Fruit fly (Drosophila melanogaster) whole organism, embryonic: ENCODE measurements around the gene CG14511.
A peak's percentile ranks its signal among the peaks of the same experiment; 100 is the strongest.

Experiments
- B-H1 ChIP-seq: fragments of 200-800 bp; sonication (Bioruptor generic); IDR thresholded peaks from 3 replicates; pipeline ENCODE4 v1.3.6; 2022; ENCODE audit warnings: missing biosample characterization, missing genetic modification characterization
- CG10565 ChIP-seq: fragments of 200-800 bp; sonication (Bioruptor generic); optimal IDR thresholded peaks from 3 replicates; lab custom pipeline; 2016; ENCODE audit warnings: missing biosample characterization, mild to moderate bottlenecking, missing genetic modification characterization
- CG12744 ChIP-seq: fragments of 200-800 bp; sonication (Bioruptor generic); optimal IDR thresholded peaks from 2 replicates; lab custom pipeline; 2016; ENCODE audit warnings: missing biosample characterization, missing genetic modification characterization
- CG13123 ChIP-seq: fragments of 200-800 bp; sonication (Bioruptor generic); optimal IDR thresholded peaks from 2 replicates; lab custom pipeline; 2016; ENCODE audit warnings: missing biosample characterization, missing genetic modification characterization
- CG15011 ChIP-seq: fragments of 200-800 bp; sonication (Bioruptor generic); optimal IDR thresholded peaks from 3 replicates; lab custom pipeline; 2018; ENCODE audit warnings: missing biosample characterization, mild to moderate bottlenecking, missing genetic modification characterization
- CG15269 ChIP-seq: fragments of 200-800 bp; sonication (Bioruptor generic); optimal IDR thresholded peaks from 2 replicates; lab custom pipeline; 2018; ENCODE audit warnings: missing biosample characterization, mild to moderate bottlenecking, missing genetic modification characterization, moderate library complexity
- CG16815 ChIP-seq: fragments of 200-800 bp; sonication (Bioruptor generic); optimal IDR thresholded peaks from 3 replicates; lab custom pipeline; 2017; ENCODE audit warnings: missing biosample characterization, mild to moderate bottlenecking, missing genetic modification characterization
- CG17359 ChIP-seq: fragments of 200-800 bp; sonication (Bioruptor generic); optimal IDR thresholded peaks from 3 replicates; lab custom pipeline; 2018; ENCODE audit warnings: missing biosample characterization, mild to moderate bottlenecking, missing genetic modification characterization, moderate library complexity
- CG2678 ChIP-seq: fragments of 200-800 bp; sonication (Bioruptor generic); optimal IDR thresholded peaks from 3 replicates; lab custom pipeline; 2019; ENCODE audit warnings: missing biosample characterization, mild to moderate bottlenecking, missing genetic modification characterization, moderate library complexity
- CG30020 ChIP-seq: fragments of 200-800 bp; optimal IDR thresholded peaks from 2 replicates; lab custom pipeline; 2019; ENCODE audit warnings: missing biosample characterization, mild to moderate bottlenecking, missing genetic modification characterization, moderate library complexity
- CG31441 ChIP-seq: fragments of 200-800 bp; sonication (Bioruptor generic); IDR thresholded peaks from 2 replicates; pipeline ENCODE4 v1.3.6; 2022; ENCODE audit warnings: missing biosample characterization, missing genetic modification characterization
- CG3281 ChIP-seq: fragments of 200-800 bp; sonication (Bioruptor generic); optimal IDR thresholded peaks from 3 replicates; lab custom pipeline; 2017; ENCODE audit warnings: missing biosample characterization, mild to moderate bottlenecking, missing genetic modification characterization
- CG3407 ChIP-seq: fragments of 200-800 bp; sonication (Bioruptor generic); optimal IDR thresholded peaks from 2 replicates; lab custom pipeline; 2018; ENCODE audit warnings: missing biosample characterization, mild to moderate bottlenecking, missing genetic modification characterization
- CG3847 ChIP-seq: fragments of 200-800 bp; sonication (Bioruptor generic); IDR thresholded peaks from 2 replicates; pipeline ENCODE4 v1.3.6; 2022; ENCODE audit warnings: missing biosample characterization, missing genetic modification characterization
- CG3995 ChIP-seq: fragments of 200-800 bp; sonication (Bioruptor generic); optimal IDR thresholded peaks from 3 replicates; lab custom pipeline; 2016; ENCODE audit warnings: missing biosample characterization, missing genetic modification characterization
- CG4424 ChIP-seq: fragments of 200-800 bp; sonication (Bioruptor generic); optimal IDR thresholded peaks from 3 replicates; lab custom pipeline; 2016; ENCODE audit warnings: missing biosample characterization, missing genetic modification characterization
- CG4707 ChIP-seq: fragments of 200-800 bp; sonication (Bioruptor generic); optimal IDR thresholded peaks from 2 replicates; lab custom pipeline; 2018; ENCODE audit warnings: missing biosample characterization, mild to moderate bottlenecking, missing genetic modification characterization, moderate library complexity
- CG4730 ChIP-seq: fragments of 200-800 bp; sonication (Bioruptor generic); IDR thresholded peaks from 2 replicates; pipeline ENCODE4 v1.3.6; 2022; ENCODE audit warnings: missing biosample characterization, missing genetic modification characterization
- CG6654 ChIP-seq: fragments of 200-800 bp; sonication (Bioruptor generic); optimal IDR thresholded peaks from 2 replicates; lab custom pipeline; 2017; ENCODE audit warnings: missing biosample characterization, mild to moderate bottlenecking, missing genetic modification characterization
- Dll ChIP-seq: fragments of 200-800 bp; sonication (Bioruptor generic); IDR thresholded peaks from 4 replicates; pipeline ENCODE4 v1.3.6; 2022; ENCODE audit warnings: missing biosample characterization, missing genetic modification characterization; ENCODE audit not compliant: partially characterized antibody
- E2f1 ChIP-seq: fragments of 200-800 bp; sonication (Bioruptor generic); IDR thresholded peaks from 2 replicates; pipeline ENCODE4 v1.3.6; 2022; ENCODE audit warnings: missing biosample characterization, missing genetic modification characterization
- Ets65A ChIP-seq: fragments of 200-800 bp; sonication (Bioruptor generic); peaks from one replicate; lab custom pipeline; 2016; ENCODE audit warnings: missing biosample characterization, missing genetic modification characterization
- Hr51 ChIP-seq, 2 experiments: fragments of 200-800 bp; sonication (Bioruptor generic); optimal IDR thresholded peaks; 2 replicates in 1 of 2; 3 replicates in 1 of 2; lab custom pipeline; 2016 to 2018; ENCODE audit warnings: missing biosample characterization in 2 of 2, missing genetic modification characterization in 2 of 2, mild to moderate bottlenecking in 1 of 2, moderate library complexity in 1 of 2
- Med ChIP-seq: fragments of 200-800 bp; sonication (Bioruptor generic); peaks from one replicate; lab custom pipeline; 2016; ENCODE audit warnings: missing biosample characterization, missing genetic modification characterization, mild to moderate bottlenecking, inconsistent platforms, moderate library complexity
- PHDP ChIP-seq: fragments of 200-800 bp; sonication (Bioruptor generic); optimal IDR thresholded peaks from 3 replicates; lab custom pipeline; 2018; ENCODE audit warnings: missing biosample characterization, mild to moderate bottlenecking, missing genetic modification characterization, moderate library complexity
- Sry-δ ChIP-seq: fragments of 200-800 bp; sonication (Bioruptor generic); optimal IDR thresholded peaks from 2 replicates; lab custom pipeline; 2016; ENCODE audit warnings: missing biosample characterization, missing genetic modification characterization
- Taf1 ChIP-seq: fragments of 200-800 bp; sonication (Bioruptor generic); IDR thresholded peaks from 2 replicates; pipeline ENCODE4 v1.3.6; 2022; ENCODE audit warnings: missing biosample characterization, missing genetic modification characterization
- Usf ChIP-seq: fragments of 200-800 bp; sonication (Bioruptor generic); optimal IDR thresholded peaks from 2 replicates; lab custom pipeline; 2017; ENCODE audit warnings: missing genotype, missing biosample characterization, missing genetic modification characterization
- al ChIP-seq: fragments of 200-800 bp; sonication (Bioruptor generic); IDR thresholded peaks from 2 replicates; pipeline ENCODE4 v1.3.6; 2022; ENCODE audit warnings: missing biosample characterization, missing genetic modification characterization
- ash1 ChIP-seq: fragments of 200-800 bp; sonication (Bioruptor generic); optimal IDR thresholded peaks from 2 replicates; lab custom pipeline; 2018; ENCODE audit warnings: missing biosample characterization, mild to moderate bottlenecking, missing genetic modification characterization
- corto ChIP-seq: fragments of 200-800 bp; sonication (Bioruptor generic); optimal IDR thresholded peaks from 2 replicates; lab custom pipeline; 2016; ENCODE audit warnings: missing biosample characterization, mild to moderate bottlenecking, missing genetic modification characterization, moderate library complexity
- en ChIP-seq: fragments of 200-800 bp; sonication (Bioruptor generic); optimal IDR thresholded peaks from 2 replicates; lab custom pipeline; 2016; ENCODE audit warnings: missing biosample characterization, missing genetic modification characterization
- eyg ChIP-seq: fragments of 200-800 bp; sonication (Bioruptor generic); optimal IDR thresholded peaks from 3 replicates; lab custom pipeline; 2016; ENCODE audit warnings: missing biosample characterization, missing genetic modification characterization
- gce ChIP-seq: fragments of 200-800 bp; sonication (Bioruptor generic); IDR thresholded peaks from 3 replicates; pipeline ENCODE4 v1.3.6; 2022; ENCODE audit warnings: missing biosample characterization, missing genetic modification characterization
- h ChIP-seq: fragments of >200 bp; optimal IDR thresholded peaks from 2 replicates; lab custom pipeline; 2017
- hb ChIP-seq: fragments of 200-800 bp; sonication (Bioruptor generic); IDR thresholded peaks from 3 replicates; pipeline ENCODE4 v1.3.6; 2022; ENCODE audit warnings: missing biosample characterization, missing genetic modification characterization; ENCODE audit not compliant: partially characterized antibody
- klu ChIP-seq: fragments of 200-800 bp; sonication (Bioruptor generic); IDR thresholded peaks from 2 replicates; pipeline ENCODE4 v1.3.6; 2022; ENCODE audit warnings: missing biosample characterization, missing genetic modification characterization
- lola ChIP-seq, 3 experiments: fragments of >200 bp in 2 of 3; fragments of 200-800 bp in 1 of 3; sonication (Bioruptor generic) in 1 of 3; optimal IDR thresholded peaks; 2 replicates each; lab custom pipeline; 2017 to 2019; ENCODE audit warnings: missing biosample characterization in 3 of 3, missing genetic modification characterization in 3 of 3, mild to moderate bottlenecking in 1 of 3, moderate library complexity in 1 of 3
- mld ChIP-seq: fragments of 200-800 bp; sonication (Bioruptor generic); IDR thresholded peaks from 3 replicates; pipeline ENCODE4 v1.3.6; 2022; ENCODE audit warnings: missing biosample characterization, missing genetic modification characterization; ENCODE audit not compliant: partially characterized antibody
- odd ChIP-seq: fragments of 200-800 bp; sonication (Bioruptor generic); optimal IDR thresholded peaks from 2 replicates; lab custom pipeline; 2017; ENCODE audit warnings: missing biosample characterization, mild to moderate bottlenecking, missing genetic modification characterization
- pho ChIP-seq: fragments of 200-800 bp; sonication (Bioruptor generic); optimal IDR thresholded peaks from 2 replicates; lab custom pipeline; 2016; ENCODE audit warnings: missing biosample characterization, missing genetic modification characterization
- prd ChIP-seq, 3 experiments: fragments of >200 bp in 2 of 3; fragments of 200-800 bp in 1 of 3; sonication (Bioruptor generic) in 1 of 3; optimal IDR thresholded peaks in 2 of 3; IDR thresholded peaks in 1 of 3; 2 replicates in 2 of 3; 3 replicates in 1 of 3; pipeline versions ENCODE4 v1.3.6 to Lab custom; 2017 to 2022; ENCODE audit warnings: missing biosample characterization in 1 of 3, missing genetic modification characterization in 1 of 3
- pzg ChIP-seq: fragments of 200-800 bp; sonication (Bioruptor generic); optimal IDR thresholded peaks from 3 replicates; lab custom pipeline; 2018; ENCODE audit warnings: missing biosample characterization, mild to moderate bottlenecking, missing genetic modification characterization, moderate library complexity
- sc ChIP-seq, 3 experiments: fragments of >200 bp in 2 of 3; fragments of 200-800 bp in 1 of 3; sonication (Bioruptor generic) in 1 of 3; optimal IDR thresholded peaks; 2 replicates in 2 of 3; 3 replicates in 1 of 3; lab custom pipeline; 2017; ENCODE audit warnings: mild to moderate bottlenecking in 1 of 3, missing biosample characterization in 1 of 3, missing genetic modification characterization in 1 of 3, missing genetic modification reagents in 1 of 3
- vvl ChIP-seq: fragments of 200-800 bp; sonication (Bioruptor generic); IDR thresholded peaks from 2 replicates; pipeline ENCODE4 v1.3.6; 2022; ENCODE audit warnings: missing biosample characterization, missing genetic modification characterization
- z ChIP-seq: fragments of 200-800 bp; sonication (Bioruptor generic); IDR thresholded peaks from 3 replicates; pipeline ENCODE4 v1.3.6; 2022; ENCODE audit warnings: missing biosample characterization, missing genetic modification characterization
- zf30C ChIP-seq: fragments of 200-800 bp; sonication (Bioruptor generic); optimal IDR thresholded peaks from 3 replicates; lab custom pipeline; 2018; ENCODE audit warnings: missing biosample characterization, mild to moderate bottlenecking, missing genetic modification characterization

Gene CG14511

DNA sequence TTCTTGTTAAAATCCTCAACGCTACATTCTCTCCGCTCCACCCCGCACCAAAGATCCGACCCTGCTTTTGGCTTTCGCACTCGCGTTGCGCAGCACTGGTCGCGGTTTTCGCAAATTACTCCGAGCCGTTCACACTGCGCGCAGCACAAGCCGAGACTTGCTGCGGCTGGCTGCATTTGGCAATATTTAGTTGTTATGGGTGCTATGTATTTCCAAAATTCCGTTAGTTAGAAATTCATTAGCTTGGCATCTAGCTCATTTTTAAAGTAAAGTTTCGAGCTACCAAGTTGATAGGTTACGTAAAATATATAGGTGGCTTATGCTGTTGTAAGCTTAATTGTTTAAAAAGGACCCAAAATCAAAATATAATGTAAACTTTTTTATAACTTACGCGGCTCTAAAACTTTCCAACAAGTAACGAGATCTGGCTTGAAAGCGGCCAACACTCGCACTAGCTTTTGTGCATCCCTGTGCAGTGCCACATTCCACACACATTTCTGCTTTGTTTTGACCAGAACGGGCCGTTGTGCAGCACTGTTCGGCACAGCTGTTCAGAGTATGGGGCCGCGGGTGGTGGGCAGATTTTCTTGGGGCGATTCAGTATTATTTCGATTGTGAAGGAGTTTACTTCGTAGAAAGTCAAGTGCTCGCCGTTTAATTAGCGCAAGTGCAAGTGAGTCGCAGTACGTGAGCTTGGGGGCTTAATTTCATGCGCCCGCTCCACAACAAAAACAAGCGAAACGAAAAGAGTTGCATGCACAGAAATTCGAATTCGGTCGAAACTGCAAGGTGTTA is 23.7 kb downstream of the CG14511 start, which contains the start of the genes yem and Ctl2 (continued):
- TF ChIP-seq Dll (GFP tag; lab: Robert Waterston, UW): no peak
- TF ChIP-seq pzg (GFP tag; lab: Kevin White, UChicago): peak; percentile 73
- TF ChIP-seq gce: peak; percentile 29; the same call in 1 of the 3 replicates
- TF ChIP-seq CG30020 (tag; lab: Kevin White, UChicago): peak; percentile 68
- no peak for TF ChIP-seq corto (GFP tag; lab: Kevin White, UChicago)
- peak; percentile 48 for TF ChIP-seq al
- peak; percentile 36 for TF ChIP-seq CG6654 (GFP tag; lab: Kevin White, UChicago)
- TF ChIP-seq CG3281 (GFP tag; lab: Kevin White, UChicago): peak; percentile 61
- TF ChIP-seq CG3847 (GFP tag; lab: Robert Waterston, UW): peak; percentile 68
- peak; percentile 77 for TF ChIP-seq CG4424 (GFP tag; lab: Kevin White, UChicago)
- TF ChIP-seq CG3995 (GFP tag; lab: Kevin White, UChicago): peak; percentile 95
- TF ChIP-seq CG3407: peak; percentile 7
- TF ChIP-seq Ets65A (GFP tag; lab: Kevin White, UChicago): peak; percentile 99
- peak; percentile 73; the same call in 1 of the 2 replicates for TF ChIP-seq CG31441 (GFP tag; lab: Robert Waterston, UW)
- TF ChIP-seq CG16815 (GFP tag; lab: Kevin White, UChicago): peak; percentile 82
- no peak for TF ChIP-seq CG10565 (GFP tag; lab: Kevin White, UChicago)
- peak; percentile 91 for TF ChIP-seq pho (GFP tag; lab: Kevin White, UChicago)
- no peak for TF ChIP-seq CG4707 (GFP tag; lab: Kevin White, UChicago)
- TF ChIP-seq CG13123 (GFP tag; lab: Kevin White, UChicago): peak; percentile 17
- TF ChIP-seq CG12744 (GFP tag; lab: Kevin White, UChicago): peak; percentile 80
- peak; percentile 46 for TF ChIP-seq Usf (GFP tag; lab: Kevin White, UChicago)
- TF ChIP-seq zf30C: no peak
- TF ChIP-seq Hr51 (GFP tag; optimal IDR thresholded peaks at IDR 0.05; lab: Kevin White, UChicago): peak; percentile 58 to 86
- TF ChIP-seq PHDP (tag; lab: Kevin White, UChicago): peak; percentile 56
- TF ChIP-seq B-H1 (GFP tag; lab: Robert Waterston, UW): peak; percentile 36; the same call in 1 of the 3 replicates
- TF ChIP-seq ash1 (GFP tag; lab: Kevin White, UChicago): peak; percentile 57
- TF ChIP-seq klu (GFP tag; lab: Robert Waterston, UW): peak; percentile 67
- peak; percentile 34 for TF ChIP-seq en (GFP tag; lab: Kevin White, UChicago)
- peak; percentile 54 for TF ChIP-seq CG15011 (GFP tag; lab: Kevin White, UChicago)
- TF ChIP-seq hb: no peak
- TF ChIP-seq h (lab: Kevin White, UChicago): no peak
- TF ChIP-seq Taf1: no peak; the same call in 1 of the 2 replicates
- TF ChIP-seq CG15269 (tag; lab: Kevin White, UChicago): peak; percentile 63
- peak; percentile 65 for TF ChIP-seq Sry-δ (GFP tag; lab: Kevin White, UChicago)
- peak; percentile 59 for TF ChIP-seq CG2678
- no peak for TF ChIP-seq z
- TF ChIP-seq eyg (GFP tag; lab: Kevin White, UChicago): peak; percentile 62
- no peak for TF ChIP-seq odd (GFP tag; lab: Kevin White, UChicago)
- TF ChIP-seq CG4730 (GFP tag; lab: Robert Waterston, UW): peak; percentile 50; the same call in 1 of the 2 replicates
- TF ChIP-seq sc (optimal IDR thresholded peaks at IDR 0.05; lab: Kevin White, UChicago): no peak
- TF ChIP-seq sc (GFP tag; optimal IDR thresholded peaks at IDR 0.05; lab: Kevin White, UChicago): peak; percentile 12
- TF ChIP-seq CG17359: peak; percentile 11
- peak; percentile 93 for TF ChIP-seq Med (GFP tag; lab: Kevin White, UChicago)
- TF ChIP-seq E2f1 (GFP tag; lab: Robert Waterston, UW): peak; percentile 39
- TF ChIP-seq prd (optimal IDR thresholded peaks at IDR 0.05; lab: Kevin White, UChicago): no peak
- peak; percentile 57; the same call in 2 of the 3 replicates for TF ChIP-seq prd (GFP tag; IDR thresholded peaks at IDR 0.05; lab: Robert Waterston, UW)
- peak; percentile 58; the same call in 1 of the 2 replicates for TF ChIP-seq vvl (GFP tag; lab: Robert Waterston, UW)
- peak in 1 of 3 experiments; percentile 69 for TF ChIP-seq lola (GFP tag; optimal IDR thresholded peaks at IDR 0.05; lab: Kevin White, UChicago)
- TF ChIP-seq mld (GFP tag; lab: Robert Waterston, UW): peak; percentile 39; the same call in 1 of the 3 replicates
